Worm (Caenorhabditis elegans): ENCODE data around the gene lido-16.

Gene lido-16

ce11 chrII:6484876-6485526, at the start of gene lido-16, which contains the start of gene plpp-1.2:
lido-16 (minus strand) TSS chrII:6484976.
plpp-1.2 (plus strand) TSS chrII:6485476.
- TF ChIP-seq pqm-1 (tag; optimal IDR thresholded peaks at IDR 0.05) (no peak), lin-11 (tag; optimal IDR thresholded peaks at IDR 0.05) (no peak), tbx-2 (tag; optimal IDR thresholded peaks at IDR 0.05) (no peak), ref-2 (tag; optimal IDR thresholded peaks at IDR 0.05) (no peak), mec-3 (tag; optimal IDR thresholded peaks at IDR 0.05; ENCODE audit: borderline replicate concordance) (no peak), ceh-22 (tag; optimal IDR thresholded peaks at IDR 0.05) (no peak), tbx-7 (tag; optimal IDR thresholded peaks at IDR 0.05) (no peak), pros-1 (tag; optimal IDR thresholded peaks at IDR 0.05) (no peak)

- TF ChIP-seq hlh-6 (tag; optimal IDR thresholded peaks at IDR 0.05) (no peak), ref-2 (tag; optimal IDR thresholded peaks at IDR 0.05) (no peak), ceh-30 (tag; optimal IDR thresholded peaks at IDR 0.05) (no peak), F13H6.1 (tag; optimal IDR thresholded peaks at IDR 0.05) (no peak), lim-6 (tag; optimal IDR thresholded peaks at IDR 0.05) (no peak), madf-2 (tag; optimal IDR thresholded peaks at IDR 0.05) (no peak), pat-9 (tag; optimal IDR thresholded peaks at IDR 0.05) (no peak), unc-55 (GFP tag; optimal IDR thresholded peaks at IDR 0.05) (no peak), odd-2 (tag; optimal IDR thresholded peaks at IDR 0.05) (no peak), sdc-2 (tag; optimal IDR thresholded peaks at IDR 0.05) (no peak), tbx-2 (tag; optimal IDR thresholded peaks at IDR 0.05) (no peak), unc-3 (GFP tag; conservative IDR thresholded peaks at IDR 0.05) (no peak), unc-3 (tag; optimal IDR thresholded peaks at IDR 0.05) (no peak), ceh-19 (GFP tag; optimal IDR thresholded peaks at IDR 0.05) (no peak), tbx-7 (tag; optimal IDR thresholded peaks at IDR 0.05) (no peak), fkh-10 (GFP tag; optimal IDR thresholded peaks at IDR 0.05) (no peak)
Measured at ce11 chrII:6531940-6532339, 47.2 kb upstream of the lido-16 start, which contains the start of gene abcx-1. abcx-1 (plus strand) TSS chrII:6532163.

ce11 chrII:6531527-6531926, 46.8 kb upstream of the lido-16 start, which contains the start of gene abch-1:
abch-1 (minus strand) TSS chrII:6531627.
- TF ChIP-seq ref-2 (tag; optimal IDR thresholded peaks at IDR 0.05) = no peak
- TF ChIP-seq ets-4 (tag; optimal IDR thresholded peaks at IDR 0.05) = no peak
- TF ChIP-seq sox-4 (tag; optimal IDR thresholded peaks at IDR 0.05) = no peak

- no peak for TF ChIP-seq pros-1 (tag; optimal IDR thresholded peaks at IDR 0.05)
- TF ChIP-seq unc-42 (tag; optimal IDR thresholded peaks at IDR 0.05) = no peak
- no peak for TF ChIP-seq mec-3 (tag; optimal IDR thresholded peaks at IDR 0.05; ENCODE audit: borderline replicate concordance)
- TF ChIP-seq ceh-48 (tag; optimal IDR thresholded peaks at IDR 0.05) = no peak
- no peak for TF ChIP-seq rnt-1 (tag; optimal IDR thresholded peaks at IDR 0.05)
Measured at ce11 chrII:6528629-6529028, 43.9 kb upstream of the lido-16 start, which contains the start of gene C56E6.4. C56E6.4 (minus strand) TSS chrII:6528729.

- TF ChIP-seq ttx-3 (tag; optimal IDR thresholded peaks at IDR 0.05) = no peak
- no peak for TF ChIP-seq ceh-22 (tag; optimal IDR thresholded peaks at IDR 0.05)
- TF ChIP-seq pag-3 (tag; optimal IDR thresholded peaks at IDR 0.05; ENCODE audit: borderline replicate concordance) = no peak
- no peak for TF ChIP-seq hlh-6 (tag; optimal IDR thresholded peaks at IDR 0.05)
- TF ChIP-seq ceh-18 (tag; optimal IDR thresholded peaks at IDR 0.05) = no peak
- no peak for TF ChIP-seq unc-86 (tag; optimal IDR thresholded peaks at IDR 0.05)
- no peak for TF ChIP-seq pros-1 (tag; optimal IDR thresholded peaks at IDR 0.05)
- no peak for TF ChIP-seq ceh-6 (GFP tag; optimal IDR thresholded peaks at IDR 0.05)
- no peak for TF ChIP-seq ceh-48 (tag; optimal IDR thresholded peaks at IDR 0.05)
- no peak for TF ChIP-seq pha-2 (tag; optimal IDR thresholded peaks at IDR 0.05)
- TF ChIP-seq mec-3 (tag; optimal IDR thresholded peaks at IDR 0.05; ENCODE audit: borderline replicate concordance) = no peak
- TF ChIP-seq Y22D7AL.16 (tag; optimal IDR thresholded peaks at IDR 0.05) = no peak
Measured at ce11 chrII:6526136-6526684, 41.4 kb upstream of the lido-16 start.

Data from whole organism, late embryonic.